Worm (Caenorhabditis elegans): ENCODE data around the gene oac-7.

oac-7 gene

DNA sequence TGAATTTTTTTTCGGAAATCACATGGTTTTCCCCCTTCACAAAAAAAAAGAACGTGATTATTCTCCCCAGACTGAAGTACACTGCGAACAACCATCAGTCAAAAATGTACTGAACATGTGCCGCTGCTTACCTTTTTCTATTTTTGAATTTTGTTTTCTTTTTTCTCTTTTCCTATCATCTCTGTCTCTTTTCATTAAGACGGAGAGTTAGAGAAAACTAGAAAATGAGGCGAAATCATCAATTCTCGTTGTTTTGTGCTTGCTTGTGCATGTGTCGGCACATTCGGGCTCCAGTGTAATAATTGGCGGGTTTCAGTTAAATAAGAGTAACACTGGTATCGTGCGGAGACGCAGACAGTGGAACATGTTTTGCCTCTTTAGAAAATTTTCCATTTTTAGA, 42.7 kb downstream of the oac-7 start:
- TF ChIP-seq sea-2 (GFP tag; optimal IDR thresholded peaks at IDR 0.05) = no peak
- TF ChIP-seq hmg-11 (tag; optimal IDR thresholded peaks at IDR 0.05) = peak; percentile 13
- TF ChIP-seq skn-1 (tag; optimal IDR thresholded peaks at IDR 0.05) = peak; percentile 56
- no peak for TF ChIP-seq egl-27 (tag; optimal IDR thresholded peaks at IDR 0.05)
- TF ChIP-seq ceh-16 (tag; optimal IDR thresholded peaks at IDR 0.05) = no peak
- peak; percentile 60 for TF ChIP-seq elt-2 (tag; optimal IDR thresholded peaks at IDR 0.05)
- TF ChIP-seq lin-15B (tag; optimal IDR thresholded peaks at IDR 0.05) = peak; percentile 22
- peak; percentile 58 for TF ChIP-seq pqm-1 (tag; optimal IDR thresholded peaks at IDR 0.05)
- peak; percentile 54 for TF ChIP-seq lin-39 (tag; optimal IDR thresholded peaks at IDR 0.05)
- peak; percentile 3 for TF ChIP-seq egl-5 (tag; optimal IDR thresholded peaks at IDR 0.05)
- TF ChIP-seq nhr-237 (tag; optimal IDR thresholded peaks at IDR 0.05) = no peak
- peak; percentile 54 for TF ChIP-seq nfya-1 (tag; optimal IDR thresholded peaks at IDR 0.05; ENCODE audit: insufficient read depth)
- peak; percentile 69 for TF ChIP-seq pha-4 (tag; optimal IDR thresholded peaks at IDR 0.05)
- no peak for TF ChIP-seq ama-1 (optimal IDR thresholded peaks at IDR 0.05)

DNA sequence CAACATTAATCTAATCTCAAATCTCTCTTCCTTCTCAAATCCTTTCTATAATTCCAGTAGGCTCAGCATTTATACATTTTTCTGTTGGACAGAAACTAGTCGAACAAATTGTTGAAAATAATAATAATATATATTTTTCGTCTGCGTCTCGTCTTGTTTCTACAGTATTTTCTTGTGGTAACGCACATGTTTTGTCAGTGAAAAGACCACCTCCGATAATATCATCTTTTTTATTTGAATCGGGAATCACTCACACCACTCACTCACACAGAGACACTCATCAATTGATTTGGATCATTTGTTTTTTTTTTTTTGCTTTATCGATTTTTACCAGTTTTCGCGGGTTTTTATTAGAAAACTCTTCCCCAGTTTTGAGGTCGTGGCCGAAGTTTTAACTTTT, 45.1 kb downstream of the oac-7 start:
- TF ChIP-seq pha-4 (tag; optimal IDR thresholded peaks at IDR 0.05) (peak; percentile 6), fos-1 (tag; optimal IDR thresholded peaks at IDR 0.05) (no peak)

DNA sequence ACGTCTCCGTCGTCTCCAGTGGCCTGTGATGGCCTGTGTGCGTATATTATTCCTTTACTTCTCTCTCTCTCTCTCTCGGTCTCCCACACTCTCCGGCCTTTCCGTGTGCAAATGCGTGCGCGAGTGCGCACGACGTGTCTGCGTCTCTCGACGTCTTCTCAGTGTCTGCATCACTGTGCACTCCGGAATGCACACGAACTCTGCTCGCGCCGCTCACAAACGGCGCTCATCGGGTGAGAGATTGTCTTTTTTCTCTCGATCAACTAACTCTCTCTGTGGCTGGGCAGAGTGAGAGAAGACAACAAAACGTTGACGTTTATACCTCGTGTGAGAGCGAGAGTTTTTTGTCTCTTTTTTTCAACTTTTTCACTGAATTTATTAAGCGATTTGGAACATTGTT, 46.3 kb downstream of the oac-7 start:
- no peak for TF ChIP-seq ztf-11 (tag; optimal IDR thresholded peaks at IDR 0.05)
- peak; percentile 56 for TF ChIP-seq tbx-2 (tag; optimal IDR thresholded peaks at IDR 0.05)
- TF ChIP-seq nhr-237 (tag; optimal IDR thresholded peaks at IDR 0.05) = no peak
- peak; percentile 83 for TF ChIP-seq nhr-23 (tag; optimal IDR thresholded peaks at IDR 0.05)
- TF ChIP-seq lsy-12 (tag; optimal IDR thresholded peaks at IDR 0.05) = peak; percentile 84
- TF ChIP-seq elt-3 (tag; optimal IDR thresholded peaks at IDR 0.05) = no peak
- TF ChIP-seq elt-1 (tag; optimal IDR thresholded peaks at IDR 0.05) = no peak
- peak; percentile 99 for TF ChIP-seq hmg-11 (tag; optimal IDR thresholded peaks at IDR 0.05)
- no peak for TF ChIP-seq unc-39 (tag; optimal IDR thresholded peaks at IDR 0.05)
- peak; percentile 64 for TF ChIP-seq nhr-25 (tag; optimal IDR thresholded peaks at IDR 0.05)
- TF ChIP-seq fos-1 (tag; optimal IDR thresholded peaks at IDR 0.05) = no peak
- TF ChIP-seq ceh-16 (tag; optimal IDR thresholded peaks at IDR 0.05) = no peak
- no peak for TF ChIP-seq eor-1 (tag; optimal IDR thresholded peaks at IDR 0.05)
- TF ChIP-seq zag-1 (tag; optimal IDR thresholded peaks at IDR 0.05) = no peak
- peak; percentile 72 for TF ChIP-seq R02D3.7 (tag; optimal IDR thresholded peaks at IDR 0.05)
- peak; percentile 87 for TF ChIP-seq fkh-10 (GFP tag; optimal IDR thresholded peaks at IDR 0.05)
- no peak for TF ChIP-seq nhr-11 (tag; optimal IDR thresholded peaks at IDR 0.05)
- TF ChIP-seq pqm-1 (tag; optimal IDR thresholded peaks at IDR 0.05) = peak; percentile 91
- TF ChIP-seq unc-62 (GFP tag; optimal IDR thresholded peaks at IDR 0.05) = peak; percentile 13
- peak; percentile 23 for TF ChIP-seq ceh-82 (tag; optimal IDR thresholded peaks at IDR 0.05)
- TF ChIP-seq ztf-4 (tag; optimal IDR thresholded peaks at IDR 0.05) = no peak
- peak; percentile 52 for TF ChIP-seq snpc-4 (tag; optimal IDR thresholded peaks at IDR 0.05)
- TF ChIP-seq nhr-76 (tag; optimal IDR thresholded peaks at IDR 0.05) = no peak
- peak; percentile 81 for TF ChIP-seq pha-4 (tag; optimal IDR thresholded peaks at IDR 0.05)
- peak; percentile 58 for TF ChIP-seq mdl-1 (tag; optimal IDR thresholded peaks at IDR 0.05)
- peak; percentile 71 for TF ChIP-seq egl-27 (tag; optimal IDR thresholded peaks at IDR 0.05)
- TF ChIP-seq ceh-28 (tag; optimal IDR thresholded peaks at IDR 0.05) = peak; percentile 84
- peak; percentile 86 for TF ChIP-seq elt-2 (tag; optimal IDR thresholded peaks at IDR 0.05)
- TF ChIP-seq mml-1 (tag; optimal IDR thresholded peaks at IDR 0.05) = no peak
- no peak for TF ChIP-seq ZK546.5 (tag; optimal IDR thresholded peaks at IDR 0.05)
- TF ChIP-seq nhr-67 (tag; optimal IDR thresholded peaks at IDR 0.05) = no peak
- TF ChIP-seq skn-1 (tag; optimal IDR thresholded peaks at IDR 0.05) = peak; percentile 85
- TF ChIP-seq nhr-28 (tag; optimal IDR thresholded peaks at IDR 0.05) = no peak
- no peak for TF ChIP-seq daf-12 (tag; optimal IDR thresholded peaks at IDR 0.05)
- TF ChIP-seq lin-15B (tag; optimal IDR thresholded peaks at IDR 0.05) = peak; percentile 68
- TF ChIP-seq lin-39 (tag; optimal IDR thresholded peaks at IDR 0.05) = peak; percentile 92
- TF ChIP-seq fkh-2 (tag; optimal IDR thresholded peaks at IDR 0.05) = no peak
- TF ChIP-seq ama-1 (optimal IDR thresholded peaks at IDR 0.05) = peak; percentile 34
- TF ChIP-seq nhr-43 (tag; optimal IDR thresholded peaks at IDR 0.05; ENCODE audit: poor library complexity, severe bottlenecking) = peak; percentile 60
- TF ChIP-seq nfya-1 (tag; optimal IDR thresholded peaks at IDR 0.05; ENCODE audit: insufficient read depth) = peak; percentile 96
- TF ChIP-seq jun-1 (tag; optimal IDR thresholded peaks at IDR 0.05) = peak; percentile 96
- no peak for TF ChIP-seq aly-2 (tag; optimal IDR thresholded peaks at IDR 0.05)
- TF ChIP-seq egl-5 (tag; optimal IDR thresholded peaks at IDR 0.05) = peak; percentile 70
